Fruit fly (Drosophila melanogaster): Measurements from ENCODE around the gene BI-1.

BI-1 gene

DNA sequence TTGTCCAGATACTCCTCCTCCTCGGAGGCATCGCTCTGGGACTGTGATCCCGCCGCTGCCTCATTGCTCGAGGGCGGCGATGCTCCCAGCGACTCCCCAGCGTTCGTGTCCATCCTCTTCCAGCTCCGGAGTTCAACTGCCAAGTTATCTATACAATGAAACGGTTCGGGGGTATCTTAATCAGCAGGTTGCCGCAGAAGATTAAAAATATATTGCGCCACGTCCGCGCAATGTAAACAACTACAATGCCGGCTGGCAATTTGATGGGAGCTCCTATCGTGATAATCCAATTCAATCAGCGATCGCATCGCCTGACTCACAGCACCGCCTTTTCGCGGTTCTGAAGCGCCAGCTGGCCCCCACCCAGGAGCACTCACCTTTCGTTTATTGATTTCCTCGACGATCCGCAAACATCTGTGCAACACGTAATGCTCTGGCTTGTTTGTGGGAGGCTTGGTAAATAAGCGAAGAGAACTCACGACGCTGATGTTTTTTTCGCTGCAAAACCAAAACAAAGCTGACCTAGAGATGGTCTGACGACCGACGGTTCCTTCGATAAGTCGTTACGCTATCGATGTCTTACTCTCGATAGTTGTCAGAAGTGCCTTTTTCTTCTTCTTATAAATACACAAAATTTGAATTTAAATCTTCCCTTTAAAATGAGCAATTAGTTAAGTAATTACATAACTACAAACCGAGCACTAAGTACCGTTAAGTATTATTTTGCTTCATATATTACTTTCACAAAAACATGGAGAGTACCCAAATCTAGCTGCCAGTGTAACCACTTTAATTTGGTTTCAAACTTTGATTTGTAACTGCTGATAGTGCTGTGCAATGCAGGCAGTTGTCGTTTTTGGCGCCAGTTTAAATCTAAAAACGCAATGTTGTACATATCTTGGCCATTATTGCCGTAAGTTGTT, 19.1 kb downstream of the BI-1 start, which contains the start of gene cert (continued):
- TF ChIP-seq bbx (GFP tag; IDR thresholded peaks at IDR 0.05; ENCODE audit: partially characterized antibody) (peak; percentile 82), CG34376 (GFP tag; optimal IDR thresholded peaks at IDR 0.05) (peak; percentile 33), CG9797 (GFP tag; optimal IDR thresholded peaks at IDR 0.05) (peak; percentile 17), Hsf (GFP tag; optimal IDR thresholded peaks at IDR 0.05) (peak; percentile 34), en (GFP tag; optimal IDR thresholded peaks at IDR 0.05) (no peak), CG12155 (GFP tag; optimal IDR thresholded peaks at IDR 0.05) (peak; percentile 16), Dp (GFP tag; optimal IDR thresholded peaks at IDR 0.05) (peak; percentile 87), fd3F (GFP tag; optimal IDR thresholded peaks at IDR 0.05) (no peak), fd64A (GFP tag; optimal IDR thresholded peaks at IDR 0.05) (no peak), CG4328 (GFP tag; optimal IDR thresholded peaks at IDR 0.05) (peak; percentile 19), CG16813 (GFP tag; IDR thresholded peaks at IDR 0.05; ENCODE audit: partially characterized antibody) (peak; percentile 89), peb (GFP tag; IDR thresholded peaks at IDR 0.05) (no peak), ato (GFP tag; IDR thresholded peaks at IDR 0.05; ENCODE audit: partially characterized antibody) (peak; percentile 86), Mes4 (GFP tag; optimal IDR thresholded peaks at IDR 0.05) (no peak), CG12659 (GFP tag; optimal IDR thresholded peaks at IDR 0.05) (peak; percentile 69), CG17361 (GFP tag; IDR thresholded peaks at IDR 0.05) (peak; percentile 63; the same call in 2 of the 3 replicates), Bdp1 (GFP tag; optimal IDR thresholded peaks at IDR 0.05) (peak; percentile 52), Hr3 (GFP tag; optimal IDR thresholded peaks at IDR 0.05) (peak; percentile 21), hth (optimal IDR thresholded peaks at IDR 0.05) (no peak), CG5953 (GFP tag; IDR thresholded peaks at IDR 0.05) (no peak), Optix (GFP tag; IDR thresholded peaks at IDR 0.05) (no peak), CG2120 (GFP tag; optimal IDR thresholded peaks at IDR 0.05) (peak; percentile 60), kay (GFP tag; optimal IDR thresholded peaks at IDR 0.05) (peak; percentile 46), CG2116 (GFP tag; optimal IDR thresholded peaks at IDR 0.05) (peak; percentile 92), lola (GFP tag; optimal IDR thresholded peaks at IDR 0.05) (peak in 1 of 3 experiments; percentile 15), trem (tag; optimal IDR thresholded peaks at IDR 0.05) (peak; percentile 60), Awh (GFP tag; IDR thresholded peaks at IDR 0.05) (0 out of 2 replicates have a peak, but pooled peaks have one; percentile 25), CG18476 (GFP tag; optimal IDR thresholded peaks at IDR 0.05) (no peak), CG18619 (GFP tag; optimal IDR thresholded peaks at IDR 0.05) (peak; percentile 11), lilli (GFP tag; optimal IDR thresholded peaks at IDR 0.05) (peak; percentile 48), CG8388 (GFP tag; optimal IDR thresholded peaks at IDR 0.05) (no peak), grn (GFP tag; optimal IDR thresholded peaks at IDR 0.05) (peak; percentile 97), Kr (GFP tag; optimal IDR thresholded peaks at IDR 0.05) (no peak), YL-1 (GFP tag; optimal IDR thresholded peaks at IDR 0.05) (peak; percentile 52), vnd (GFP tag; IDR thresholded peaks at IDR 0.05; ENCODE audit: partially characterized antibody) (peak; percentile 90), CG18599 (GFP tag; optimal IDR thresholded peaks at IDR 0.05) (no peak), sqz (GFP tag; optimal IDR thresholded peaks at IDR 0.05) (peak; percentile 31), Sin3A (optimal IDR thresholded peaks at IDR 0.05) (peak; percentile 94), Dref (GFP tag; IDR thresholded peaks at IDR 0.05) (peak; percentile 91), Eip74EF (GFP tag; optimal IDR thresholded peaks at IDR 0.05) (peak in 1 of 2 experiments; percentile 20), Lhr (GFP tag; optimal IDR thresholded peaks at IDR 0.05) (peak; percentile 37), inv (GFP tag; IDR thresholded peaks at IDR 0.05; ENCODE audit: partially characterized antibody) (peak; percentile 87), ERR (GFP tag; optimal IDR thresholded peaks at IDR 0.05) (no peak), gem (tag; optimal IDR thresholded peaks at IDR 0.05) (peak; percentile 11), hbn (GFP tag; IDR thresholded peaks at IDR 0.05; ENCODE audit: partially characterized antibody) (peak; percentile 86), Hr78 (GFP tag; optimal IDR thresholded peaks at IDR 0.05) (peak in 1 of 2 experiments; percentile 76), psq (GFP tag; optimal IDR thresholded peaks at IDR 0.05) (no peak)
